Fruit fly (Drosophila melanogaster) whole organism, embryonic: Measurements from ENCODE around the gene fusl.

ENCODE experiments used
- B-H2 ChIP-seq: fragments of 200-800 bp; sonication (Bioruptor generic); optimal IDR thresholded peaks from 2 replicates; lab custom pipeline; 2018; ENCODE audit warnings: missing biosample characterization, mild to moderate bottlenecking, missing genetic modification characterization
- CG1529 ChIP-seq: fragments of 200-800 bp; sonication (Bioruptor generic); optimal IDR thresholded peaks from 3 replicates; lab custom pipeline; 2018; ENCODE audit warnings: missing biosample characterization, missing genetic modification characterization
- ab ChIP-seq: fragments of 200-800 bp; sonication (Bioruptor generic); optimal IDR thresholded peaks from 2 replicates; lab custom pipeline; 2016; ENCODE audit warnings: missing biosample characterization, missing genetic modification characterization

DNA sequence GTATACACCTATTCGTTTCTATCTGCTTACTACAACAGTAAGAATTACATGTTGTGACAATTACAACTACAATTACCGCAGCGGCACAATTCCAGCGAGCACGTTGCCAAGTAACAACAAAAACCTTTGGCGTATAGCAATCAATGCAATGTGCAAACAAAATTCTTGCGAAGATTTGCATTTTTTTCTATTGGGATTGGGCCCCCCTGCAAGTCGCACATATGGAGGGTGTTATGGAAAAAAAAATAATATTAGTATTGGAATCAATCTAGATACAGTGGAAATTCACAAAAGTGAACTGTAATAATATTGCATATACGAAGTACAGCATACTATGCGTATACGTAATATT is 35.2 kb downstream of the fusl start:
- no peak for TF ChIP-seq B-H2 (GFP tag; lab: Kevin White, UChicago)
- TF ChIP-seq CG1529 (GFP tag; lab: Kevin White, UChicago), result no peak
- no peak for TF ChIP-seq ab (GFP tag; lab: Kevin White, UChicago)
